Worm (Caenorhabditis elegans) whole organism, midembryonic: Measurements from ENCODE around the gene cutl-9.

Experiments used
- cog-1 ChIP-seq: sonication (generic microtip); optimal IDR thresholded peaks from 2 replicates; lab custom pipeline; 2016; ENCODE audit warnings: missing genetic modification characterization, missing compliant biosample characterization
- flt-1 ChIP-seq: fragments of 200-800 bp; sonication (Bioruptor generic); IDR thresholded peaks from 2 replicates; pipeline ENCODE4 v1.3.6; 2022; ENCODE audit warnings: missing genetic modification characterization, missing compliant biosample characterization
- ztf-29 ChIP-seq: fragments of 200-800 bp; sonication (Bioruptor generic); IDR thresholded peaks from 2 replicates; pipeline ENCODE4 v1.3.6; 2022; ENCODE audit warnings: missing genetic modification reagents, missing genetic modification characterization, missing compliant biosample characterization

DNA sequence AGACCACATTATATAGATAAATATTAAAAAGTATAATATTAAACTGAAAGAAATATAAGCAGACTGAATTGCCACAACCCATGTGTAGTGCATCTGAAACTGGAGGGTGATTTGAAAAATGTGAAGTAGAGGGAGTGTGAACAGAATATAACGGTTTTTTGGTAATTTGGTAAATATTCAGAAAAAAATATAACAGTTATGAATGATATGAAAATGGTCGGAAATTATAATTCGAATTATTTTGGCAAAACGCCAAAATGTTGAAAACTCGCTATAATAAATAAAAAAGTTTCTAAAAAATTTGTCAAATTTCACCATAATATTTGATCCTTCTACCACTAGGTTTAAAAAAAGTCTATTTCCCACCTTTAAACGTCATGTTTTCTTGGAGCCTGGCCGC is 19.9 kb upstream of the cutl-9 start, which contains the start of gene srv-2:
- TF ChIP-seq ztf-29 (GFP tag; lab: Robert Waterston, UW) (no peak), cog-1 (tag; lab: Kevin White, UChicago) (no peak), flt-1 (GFP tag; lab: Robert Waterston, UW) (no peak)
